Worm (Caenorhabditis elegans) whole organism, late embryonic: ENCODE measurements around the gene T24A6.20.

Experiments
- elt-2 ChIP-seq: sonication (generic microtip); optimal IDR thresholded peaks from 2 replicates; lab custom pipeline; 2016; ENCODE audit warnings: missing genetic modification reagents, missing genetic modification characterization, missing compliant biosample characterization
- fax-1 ChIP-seq: sonication (generic microtip); optimal IDR thresholded peaks from 2 replicates; lab custom pipeline; 2016; ENCODE audit warnings: missing genotype, missing genetic modification characterization, missing compliant biosample characterization
- hlh-13 ChIP-seq: fragments of 200-800 bp; sonication (Bioruptor generic); optimal IDR thresholded peaks from 2 replicates; lab custom pipeline; 2018; ENCODE audit warnings: mild to moderate bottlenecking, missing genetic modification characterization, missing compliant biosample characterization
- nfya-1 ChIP-seq: sonication (generic microtip); optimal IDR thresholded peaks from 2 replicates; lab custom pipeline; 2017; ENCODE audit warnings: missing genetic modification characterization, mild to moderate bottlenecking, missing compliant biosample characterization, antibody characterized with exemption, moderate library complexity
- pha-4 ChIP-seq: fragments of 150-350 bp; optimal IDR thresholded peaks from 2 replicates; lab custom pipeline; 2018; ENCODE audit warnings: missing biosample characterization, missing genetic modification reagents, missing genetic modification characterization
- rnt-1 ChIP-seq: sonication (generic microtip); optimal IDR thresholded peaks from 2 replicates; lab custom pipeline; 2016; ENCODE audit warnings: missing genetic modification characterization, missing compliant biosample characterization
- unc-42 ChIP-seq: sonication (generic microtip); optimal IDR thresholded peaks from 2 replicates; lab custom pipeline; 2016; ENCODE audit warnings: missing genotype, missing genetic modification characterization, missing compliant biosample characterization
- unc-86 ChIP-seq: sonication (generic microtip); optimal IDR thresholded peaks from 2 replicates; lab custom pipeline; 2016; ENCODE audit warnings: missing genetic modification characterization, missing compliant biosample characterization

DNA sequence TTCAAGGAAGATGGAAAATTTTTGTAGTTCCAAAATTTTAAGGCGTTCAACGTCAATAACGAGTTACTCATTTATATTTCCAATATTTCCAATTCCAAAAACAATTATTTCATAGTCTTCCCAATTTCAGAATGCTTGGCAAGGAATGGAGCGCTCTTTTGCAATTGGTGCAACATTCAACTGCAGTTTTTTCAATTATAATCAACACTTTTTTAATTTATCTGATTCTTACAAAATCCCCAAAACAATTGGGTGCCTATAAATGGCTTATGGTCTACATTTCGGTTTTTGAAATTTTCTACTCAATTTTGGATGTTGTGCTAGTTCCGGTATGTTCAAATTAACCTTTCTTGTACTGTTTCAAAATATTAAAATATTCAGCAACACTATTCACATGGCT lies 45.2 kb upstream of the T24A6.20 start, which contains the start of gene str-225:
- TF ChIP-seq unc-42, result no peak
- TF ChIP-seq unc-86, result no peak
- TF ChIP-seq hlh-13 (GFP tag; lab: Kevin White, UChicago), result no peak
- no peak for TF ChIP-seq pha-4
- no peak for TF ChIP-seq fax-1 (tag; lab: Kevin White, UChicago)
- TF ChIP-seq rnt-1, result no peak
- no peak for TF ChIP-seq nfya-1 (tag; lab: Kevin White, UChicago)
- TF ChIP-seq elt-2 (tag; lab: Kevin White, UChicago), result no peak
